Worm (Caenorhabditis elegans) whole organism, L2 larva: ENCODE results near the gene Y49F6B.8.

ENCODE experiments used
- ZK546.5 ChIP-seq: sonication (generic microtip); optimal IDR thresholded peaks from 2 replicates; lab custom pipeline; 2017; ENCODE audit warnings: missing biosample characterization, missing genetic modification characterization
- aly-2 ChIP-seq: fragments of 150-350 bp; optimal IDR thresholded peaks from 2 replicates; lab custom pipeline; 2014; ENCODE audit warnings: missing biosample characterization, missing genetic modification characterization
- ama-1 ChIP-seq: fragments of 150-350 bp; optimal IDR thresholded peaks from 2 replicates; lab custom pipeline; 2018; ENCODE audit warnings: inconsistent platforms
- fos-1 ChIP-seq: fragments of 150-350 bp; optimal IDR thresholded peaks from 2 replicates; lab custom pipeline; 2014; ENCODE audit warnings: missing biosample characterization, missing genetic modification characterization
- gmeb-1 ChIP-seq: fragments of 150-350 bp; optimal IDR thresholded peaks from 2 replicates; lab custom pipeline; 2014; ENCODE audit warnings: missing biosample characterization, missing genetic modification characterization
- lin-11 ChIP-seq: fragments of 150-350 bp; sonication (generic microtip); optimal IDR thresholded peaks from 2 replicates; lab custom pipeline; 2014; ENCODE audit warnings: missing biosample characterization, missing genetic modification characterization, inconsistent platforms, mixed read lengths
- lin-13 ChIP-seq: fragments of 150-350 bp; optimal IDR thresholded peaks from 2 replicates; lab custom pipeline; 2014; ENCODE audit warnings: missing biosample characterization, missing genetic modification reagents, missing genetic modification characterization
- mab-5 ChIP-seq: fragments of 150-350 bp; optimal IDR thresholded peaks from 2 replicates; lab custom pipeline; 2014; ENCODE audit warnings: missing biosample characterization, missing genetic modification characterization
- nhr-10 ChIP-seq: sonication (generic microtip); optimal IDR thresholded peaks from 2 replicates; lab custom pipeline; 2017; ENCODE audit warnings: missing biosample characterization, missing genetic modification characterization
- nhr-11 ChIP-seq: fragments of 150-350 bp; optimal IDR thresholded peaks from 2 replicates; lab custom pipeline; 2014; ENCODE audit warnings: missing biosample characterization, missing genetic modification characterization
- nhr-12 ChIP-seq: fragments of 150-350 bp; optimal IDR thresholded peaks from 2 replicates; lab custom pipeline; 2014; ENCODE audit warnings: missing biosample characterization, missing genetic modification characterization
- nhr-129 ChIP-seq: fragments of 150-350 bp; optimal IDR thresholded peaks from 2 replicates; lab custom pipeline; 2014; ENCODE audit warnings: missing biosample characterization, missing genetic modification characterization
- nhr-23 ChIP-seq: fragments of 150-350 bp; optimal IDR thresholded peaks from 2 replicates; lab custom pipeline; 2014; ENCODE audit warnings: missing biosample characterization, missing genetic modification reagents, missing genetic modification characterization
- unc-55 ChIP-seq: fragments of 150-350 bp; sonication (generic microtip); optimal IDR thresholded peaks from 3 replicates; lab custom pipeline; 2014; ENCODE audit warnings: missing biosample characterization, missing genetic modification reagents, missing genetic modification characterization

ce11 chrII:3524097-3524496, 42.6 kb upstream of the Y49F6B.8 start, which contains the start of gene col-72:
- no peak for TF ChIP-seq lin-11 (tag; lab: Kevin White, UChicago)
- no peak for TF ChIP-seq nhr-12
- TF ChIP-seq nhr-11 (tag; lab: Kevin White, UChicago), result no peak
- no peak for TF ChIP-seq fos-1 (tag; lab: Kevin White, UChicago)
- no peak for TF ChIP-seq gmeb-1 (tag; lab: Kevin White, UChicago)
- no peak for TF ChIP-seq nhr-23
- no peak for TF ChIP-seq nhr-10 (tag; lab: Kevin White, UChicago)
- TF ChIP-seq mab-5 (tag; lab: Kevin White, UChicago), result no peak
- TF ChIP-seq unc-55, result no peak
- no peak for TF ChIP-seq nhr-129 (tag; lab: Kevin White, UChicago)
- TF ChIP-seq ZK546.5 (tag; lab: Kevin White, UChicago), result no peak
- no peak for TF ChIP-seq ama-1 (lab: Kevin White, UChicago)
- TF ChIP-seq lin-13 (GFP tag; lab: Kevin White, UChicago), result no peak
- TF ChIP-seq aly-2 (tag; lab: Kevin White, UChicago), result no peak
